Worm (Caenorhabditis elegans): ENCODE measurements around the gene F53F4.12.
A peak's percentile ranks its signal among the peaks of the same experiment; 100 is the strongest.

Gene F53F4.12

ce11 chrV:13587902-13588301 lies 37.9 kb upstream of the F53F4.12 start, which contains the start of gene F53F4.17:
Gene F53F4.17, plus strand, starts transcription at chrV:13588202.
- TF ChIP-seq unc-39 (tag; optimal IDR thresholded peaks at IDR 0.05) (no peak), nhr-25 (tag; optimal IDR thresholded peaks at IDR 0.05) (no peak), ztf-4 (tag; optimal IDR thresholded peaks at IDR 0.05) (no peak), fkh-10 (GFP tag; optimal IDR thresholded peaks at IDR 0.05) (no peak), ceh-82 (tag; optimal IDR thresholded peaks at IDR 0.05) (no peak), sea-2 (GFP tag; optimal IDR thresholded peaks at IDR 0.05) (no peak), mdl-1 (tag; optimal IDR thresholded peaks at IDR 0.05) (no peak), ama-1 (optimal IDR thresholded peaks at IDR 0.05) (no peak), ceh-16 (tag; optimal IDR thresholded peaks at IDR 0.05) (no peak), nhr-77 (tag; optimal IDR thresholded peaks at IDR 0.05) (no peak), nhr-43 (tag; optimal IDR thresholded peaks at IDR 0.05; ENCODE audit: poor library complexity, severe bottlenecking) (no peak), ceh-9 (tag; optimal IDR thresholded peaks at IDR 0.05) (no peak), elt-3 (tag; optimal IDR thresholded peaks at IDR 0.05) (no peak)

DNA sequence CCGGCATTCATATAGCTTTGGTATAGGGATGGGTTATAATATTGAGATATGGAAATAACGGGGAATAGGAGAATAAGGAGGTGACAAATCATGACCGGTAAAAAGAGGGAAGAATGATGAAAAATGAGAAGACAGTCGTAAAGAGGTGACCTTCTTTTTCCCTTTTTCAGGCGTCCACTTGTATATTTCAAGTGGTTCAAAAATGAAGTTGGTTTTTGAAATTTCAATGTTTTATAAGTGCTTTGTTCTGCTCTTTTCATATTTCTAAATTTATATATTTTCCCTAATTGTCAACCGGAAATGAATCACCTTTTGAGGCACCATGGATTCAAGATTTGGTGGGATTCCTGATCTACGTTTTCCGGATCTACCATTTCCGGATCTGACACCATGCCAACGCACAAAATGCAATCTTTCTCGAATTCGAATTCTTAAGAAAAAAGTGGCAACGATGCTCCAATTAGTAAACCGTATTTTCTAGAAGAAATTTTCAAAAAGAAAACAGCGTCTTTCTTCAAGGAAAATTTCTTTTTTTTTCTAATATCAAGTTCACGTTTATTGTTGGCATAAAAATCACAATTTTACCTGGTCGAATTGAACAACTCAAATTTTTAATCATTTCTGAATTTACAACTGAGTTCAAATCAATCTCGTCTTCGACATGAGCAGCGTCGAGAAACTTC lies 36.2 kb upstream of the F53F4.12 start, which contains the start of the genes F53F4.2 and F53F4.18:
F53F4.2 (minus strand) TSS at position 101 of the 683 bp plus-strand sequence.
F53F4.18 (plus strand) TSS at position 633 of the 683 bp plus-strand sequence.
- TF ChIP-seq ceh-28 (tag; optimal IDR thresholded peaks at IDR 0.05) (no peak), nhr-25 (tag; optimal IDR thresholded peaks at IDR 0.05) (no peak), ama-1 (optimal IDR thresholded peaks at IDR 0.05) (no peak), egl-27 (tag; optimal IDR thresholded peaks at IDR 0.05) (no peak), fos-1 (tag; optimal IDR thresholded peaks at IDR 0.05) (no peak), nhr-28 (tag; optimal IDR thresholded peaks at IDR 0.05) (no peak), eor-1 (tag; optimal IDR thresholded peaks at IDR 0.05) (no peak), nhr-12 (tag; optimal IDR thresholded peaks at IDR 0.05) (no peak), sea-2 (GFP tag; optimal IDR thresholded peaks at IDR 0.05) (no peak), nhr-23 (tag; optimal IDR thresholded peaks at IDR 0.05) (no peak), lin-15B (tag; optimal IDR thresholded peaks at IDR 0.05) (no peak), nhr-67 (tag; optimal IDR thresholded peaks at IDR 0.05) (no peak), egl-5 (tag; optimal IDR thresholded peaks at IDR 0.05) (no peak), fkh-2 (tag; optimal IDR thresholded peaks at IDR 0.05) (no peak), elt-1 (tag; optimal IDR thresholded peaks at IDR 0.05) (no peak), unc-39 (tag; optimal IDR thresholded peaks at IDR 0.05) (no peak), nhr-11 (tag; optimal IDR thresholded peaks at IDR 0.05) (no peak)

DNA sequence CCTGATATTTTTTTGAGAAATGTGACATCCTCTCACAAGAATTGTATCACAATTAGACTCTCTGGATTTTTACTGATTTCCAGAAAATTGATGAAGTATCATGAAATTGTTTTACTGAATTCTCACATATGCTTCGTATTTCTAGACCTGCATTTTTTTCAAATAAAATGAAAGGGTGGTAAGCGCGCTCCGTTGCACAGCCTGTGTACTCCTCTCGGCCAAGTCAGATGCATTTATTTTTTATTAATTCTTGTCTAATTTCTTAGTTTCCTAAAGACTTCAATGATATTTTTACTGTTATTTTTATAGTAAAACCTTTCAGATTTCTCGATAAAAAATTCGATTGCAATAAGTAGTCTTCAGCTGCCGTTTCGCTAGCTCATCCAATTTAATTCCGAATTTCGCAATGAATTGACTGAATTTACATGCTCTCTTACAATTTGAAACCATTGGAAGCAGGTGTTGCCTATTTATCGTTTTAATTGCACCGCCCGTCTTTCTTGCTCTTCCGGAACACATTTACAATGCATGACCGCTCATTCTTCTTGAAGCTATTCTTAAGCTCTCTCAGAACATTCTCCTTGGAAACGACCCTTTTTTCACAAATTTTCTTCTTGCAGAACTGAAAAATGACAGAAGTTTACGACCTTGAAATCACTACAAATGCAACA lies 34.2 kb upstream of the F53F4.12 start, which contains the start of gene tbcb-1:
tbcb-1 (plus strand) TSS at position 621 of the 671 bp plus-strand sequence.
- peak; percentile 36 for TF ChIP-seq snpc-4 (tag; optimal IDR thresholded peaks at IDR 0.05)
- no peak for TF ChIP-seq jun-1 (tag; optimal IDR thresholded peaks at IDR 0.05)
- peak; percentile 34 for TF ChIP-seq nhr-23 (tag; optimal IDR thresholded peaks at IDR 0.05)
- no peak for TF ChIP-seq fkh-2 (tag; optimal IDR thresholded peaks at IDR 0.05)
- TF ChIP-seq lin-15B (tag; optimal IDR thresholded peaks at IDR 0.05) = peak; percentile 80
- no peak for TF ChIP-seq ceh-16 (tag; optimal IDR thresholded peaks at IDR 0.05)
- peak; percentile 43 for TF ChIP-seq pha-4 (tag; optimal IDR thresholded peaks at IDR 0.05)

DNA sequence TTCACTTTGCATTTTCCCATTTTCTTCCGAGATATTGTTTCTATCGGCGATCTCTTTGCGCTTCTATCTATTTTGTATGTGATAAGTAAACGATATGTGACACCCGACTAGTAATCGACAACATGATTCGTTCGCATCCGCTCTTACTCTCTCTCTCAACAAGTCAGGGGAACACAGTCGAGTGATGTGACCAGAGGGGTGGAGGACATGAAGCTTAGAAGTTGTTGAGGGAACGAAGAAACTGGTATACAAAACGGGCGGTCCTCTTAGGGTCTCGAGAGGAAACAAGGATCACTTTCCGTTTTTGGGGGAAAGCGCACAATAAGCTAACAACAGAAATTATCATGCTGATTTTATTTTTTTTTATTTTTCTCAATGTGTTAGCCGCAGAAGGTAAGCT lies 32.8 kb upstream of the F53F4.12 start, which contains the start of gene F53F4.4:
F53F4.4 (plus strand) TSS at position 301 of the 400 bp plus-strand sequence.
- no peak for TF ChIP-seq ZK546.5 (tag; optimal IDR thresholded peaks at IDR 0.05)
- no peak for TF ChIP-seq R02D3.7 (tag; optimal IDR thresholded peaks at IDR 0.05)
- no peak for TF ChIP-seq elt-2 (tag; optimal IDR thresholded peaks at IDR 0.05)
- TF ChIP-seq snpc-4 (tag; optimal IDR thresholded peaks at IDR 0.05) = no peak
- TF ChIP-seq elt-3 (tag; optimal IDR thresholded peaks at IDR 0.05) = no peak
- TF ChIP-seq hmg-11 (tag; optimal IDR thresholded peaks at IDR 0.05) = no peak
- no peak for TF ChIP-seq pqm-1 (tag; optimal IDR thresholded peaks at IDR 0.05)
- no peak for TF ChIP-seq nhr-77 (tag; optimal IDR thresholded peaks at IDR 0.05)
- no peak for TF ChIP-seq nhr-28 (tag; optimal IDR thresholded peaks at IDR 0.05)
- TF ChIP-seq nhr-11 (tag; optimal IDR thresholded peaks at IDR 0.05) = no peak
- no peak for TF ChIP-seq nhr-67 (tag; optimal IDR thresholded peaks at IDR 0.05)
- TF ChIP-seq ztf-4 (tag; optimal IDR thresholded peaks at IDR 0.05) = no peak

Data from whole organism, L3 larva.